Fruit fly (Drosophila melanogaster): ENCODE data around the gene Vps60.

The Vps60 gene

DNA sequence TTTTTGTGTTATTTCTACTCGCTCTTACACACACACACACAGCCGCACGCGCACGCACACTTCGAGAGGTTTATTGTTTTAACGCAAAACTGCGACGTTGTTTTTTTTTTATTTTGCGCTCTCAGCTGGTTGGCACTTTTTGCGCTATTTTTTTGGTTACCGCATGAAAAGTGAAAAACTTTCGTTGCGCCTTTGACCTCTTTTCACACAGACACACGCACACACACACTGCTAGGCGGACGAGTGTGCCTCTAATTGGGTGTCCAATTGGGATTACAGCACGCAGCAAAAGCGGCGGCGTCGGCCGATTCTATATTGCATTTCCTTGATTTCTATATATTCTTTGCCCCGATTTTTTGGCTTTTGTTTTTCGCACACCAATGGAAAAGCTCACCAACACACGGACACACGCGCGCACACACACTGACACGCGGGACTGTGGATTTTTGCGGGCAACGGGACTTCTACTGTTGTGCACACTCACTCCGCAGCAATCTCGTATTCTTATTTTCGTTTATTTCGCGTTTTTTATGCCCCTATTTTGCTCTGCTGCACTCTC, 47.0 kb upstream of the Vps60 start (continued):
- no peak for TF ChIP-seq sna (GFP tag; IDR thresholded peaks at IDR 0.05; ENCODE audit: partially characterized antibody)
- TF ChIP-seq sim (GFP tag; IDR thresholded peaks at IDR 0.05): no peak
- TF ChIP-seq CG9817 (tag; optimal IDR thresholded peaks at IDR 0.05): no peak
- no peak for TF ChIP-seq vnd (GFP tag; IDR thresholded peaks at IDR 0.05; ENCODE audit: partially characterized antibody)
- TF ChIP-seq CG8478 (optimal IDR thresholded peaks at IDR 0.05): no peak
- no peak for TF ChIP-seq bigmax (GFP tag; optimal IDR thresholded peaks at IDR 0.05)
- no peak for TF ChIP-seq BEAF-32 (GFP tag; optimal IDR thresholded peaks at IDR 0.05)
- no peak for TF ChIP-seq da (GFP tag; optimal IDR thresholded peaks at IDR 0.05)
- no peak for TF ChIP-seq CG1024 (GFP tag; IDR thresholded peaks at IDR 0.05)
- TF ChIP-seq CG2678 (tag; optimal IDR thresholded peaks at IDR 0.05): no peak
- TF ChIP-seq pzg (GFP tag; optimal IDR thresholded peaks at IDR 0.05): no peak
- TF ChIP-seq CG14860 (GFP tag; IDR thresholded peaks at IDR 0.05; ENCODE audit: partially characterized antibody): no peak
- no peak for TF ChIP-seq Nf-YC (tag; optimal IDR thresholded peaks at IDR 0.05)
- TF ChIP-seq CG4730 (GFP tag; IDR thresholded peaks at IDR 0.05): no peak
- TF ChIP-seq CG3163 (GFP tag; optimal IDR thresholded peaks at IDR 0.05): no peak
- TF ChIP-seq CG7357 (GFP tag; IDR thresholded peaks at IDR 0.05): no peak
- TF ChIP-seq CG15479 (GFP tag; optimal IDR thresholded peaks at IDR 0.05): no peak
- no peak for TF ChIP-seq bcd (GFP tag; optimal IDR thresholded peaks at IDR 0.05)
- no peak for TF ChIP-seq D (optimal IDR thresholded peaks at IDR 0.05)
- TF ChIP-seq D (GFP tag; optimal IDR thresholded peaks at IDR 0.05): no peak
- TF ChIP-seq Dad (GFP tag; optimal IDR thresholded peaks at IDR 0.05): no peak
- TF ChIP-seq CG8281 (tag; optimal IDR thresholded peaks at IDR 0.05): no peak
- no peak for TF ChIP-seq CG10565 (GFP tag; optimal IDR thresholded peaks at IDR 0.05)

- no peak for TF ChIP-seq Oli (tag; optimal IDR thresholded peaks at IDR 0.05)
- TF ChIP-seq ci (GFP tag; IDR thresholded peaks at IDR 0.05): 0 out of 3 replicates have a peak, but pooled peaks have one; percentile 43
- TF ChIP-seq grn (GFP tag; optimal IDR thresholded peaks at IDR 0.05): peak; percentile 30
- peak; percentile 10 for TF ChIP-seq gem (tag; optimal IDR thresholded peaks at IDR 0.05)
- 0 out of 3 replicates have a peak, but pooled peaks have one; percentile 30 for TF ChIP-seq CG7357 (GFP tag; IDR thresholded peaks at IDR 0.05)
- peak; percentile 19 to 54 for TF ChIP-seq Trl (optimal IDR thresholded peaks at IDR 0.05)
- no peak for TF ChIP-seq Trl (GFP tag; optimal IDR thresholded peaks at IDR 0.05)
- TF ChIP-seq CG4617 (GFP tag; optimal IDR thresholded peaks at IDR 0.05; ENCODE audit: borderline replicate concordance): no peak
- no peak for TF ChIP-seq nmo (GFP tag; optimal IDR thresholded peaks at IDR 0.05)
- TF ChIP-seq stwl (tag; optimal IDR thresholded peaks at IDR 0.05): no peak
- TF ChIP-seq chinmo (GFP tag; IDR thresholded peaks at IDR 0.05; ENCODE audit: partially characterized antibody): peak; percentile 56; the same call in 1 of the 4 replicates
- TF ChIP-seq sd (tag; optimal IDR thresholded peaks at IDR 0.05): peak; percentile 66
- TF ChIP-seq Med (GFP tag): peak; percentile 48
- TF ChIP-seq CG16813 (GFP tag; IDR thresholded peaks at IDR 0.05; ENCODE audit: partially characterized antibody): no peak
- TF ChIP-seq psq (GFP tag; optimal IDR thresholded peaks at IDR 0.05): peak; percentile 1
- TF ChIP-seq cwo (GFP tag; optimal IDR thresholded peaks at IDR 0.05): peak; percentile 43
- TF ChIP-seq ab (GFP tag; optimal IDR thresholded peaks at IDR 0.05): no peak
- TF ChIP-seq sens (GFP tag): peak; percentile 49
- no peak for TF ChIP-seq croc (GFP tag; conservative IDR thresholded peaks at IDR 0.05)
- no peak for TF ChIP-seq HmgD (GFP tag; optimal IDR thresholded peaks at IDR 0.05)
- TF ChIP-seq vvl (GFP tag; IDR thresholded peaks at IDR 0.05): peak; percentile 22; the same call in 1 of the 2 replicates
- TF ChIP-seq CG2712 (tag; optimal IDR thresholded peaks at IDR 0.05): no peak
- no peak for TF ChIP-seq CG18764 (GFP tag; optimal IDR thresholded peaks at IDR 0.05)
- TF ChIP-seq rib (GFP tag; IDR thresholded peaks at IDR 0.05): peak; percentile 37; the same call in 1 of the 2 replicates
Measured at dm6 chr3L:17667642-17668362, 46.4 kb upstream of the Vps60 start.

Measured in whole organism, embryonic.